Worm (Caenorhabditis elegans) whole organism, L3 larva: ENCODE results near the gene srbc-12.

Experiments
- R02D3.7 ChIP-seq: fragments of 150-350 bp; optimal IDR thresholded peaks from 2 replicates; lab custom pipeline; 2014; ENCODE audit warnings: missing biosample characterization, missing genetic modification characterization
- aly-2 ChIP-seq: fragments of 150-350 bp; optimal IDR thresholded peaks from 2 replicates; lab custom pipeline; 2014; ENCODE audit warnings: missing biosample characterization, missing genetic modification characterization
- ama-1 ChIP-seq: fragments of 150-350 bp; optimal IDR thresholded peaks from 2 replicates; lab custom pipeline; 2018
- ceh-16 ChIP-seq: sonication (generic microtip); optimal IDR thresholded peaks from 2 replicates; lab custom pipeline; 2017; ENCODE audit warnings: missing biosample characterization, missing genetic modification characterization
- ceh-28 ChIP-seq: fragments of 150-350 bp; optimal IDR thresholded peaks from 2 replicates; lab custom pipeline; 2014; ENCODE audit warnings: missing biosample characterization, missing genetic modification reagents, missing genetic modification characterization
- ceh-82 ChIP-seq: fragments of 150-350 bp; optimal IDR thresholded peaks from 2 replicates; lab custom pipeline; 2014; ENCODE audit warnings: missing biosample characterization, missing genetic modification characterization
- ceh-9 ChIP-seq: sonication (generic microtip); optimal IDR thresholded peaks from 2 replicates; lab custom pipeline; 2018; ENCODE audit warnings: missing biosample characterization, missing genetic modification characterization
- egl-5 ChIP-seq: fragments of 150-350 bp; optimal IDR thresholded peaks from 2 replicates; lab custom pipeline; 2017; ENCODE audit warnings: missing biosample characterization, missing genetic modification reagents, missing genetic modification characterization, inconsistent platforms
- elt-2 ChIP-seq: sonication (generic microtip); optimal IDR thresholded peaks from 2 replicates; lab custom pipeline; 2016; ENCODE audit warnings: missing genetic modification reagents, mild to moderate bottlenecking, missing genetic modification characterization, missing compliant biosample characterization
- elt-3 ChIP-seq, 3 experiments: fragments of 150-350 bp in 1 of 3; sonication (generic microtip) in 2 of 3; optimal IDR thresholded peaks; 2 replicates in 2 of 3; 4 replicates in 1 of 3; lab custom pipeline; 2014 to 2017; ENCODE audit warnings: missing biosample characterization in 3 of 3, missing genetic modification characterization in 3 of 3
- eor-1 ChIP-seq, 2 experiments: fragments of 150-350 bp; optimal IDR thresholded peaks; 2 replicates each; lab custom pipeline; 2014 to 2018; ENCODE audit warnings: missing biosample characterization in 2 of 2, missing genetic modification characterization in 2 of 2
- fkh-10 ChIP-seq: sonication (generic microtip); optimal IDR thresholded peaks from 2 replicates; lab custom pipeline; 2017; ENCODE audit warnings: missing biosample characterization, missing genetic modification reagents, missing genetic modification characterization
- fkh-2 ChIP-seq: fragments of 150-350 bp; optimal IDR thresholded peaks from 2 replicates; lab custom pipeline; 2014; ENCODE audit warnings: missing biosample characterization, missing genetic modification reagents, missing genetic modification characterization
- jun-1 ChIP-seq: fragments of 150-350 bp; optimal IDR thresholded peaks from 2 replicates; lab custom pipeline; 2014; ENCODE audit warnings: missing biosample characterization, missing genetic modification reagents, missing genetic modification characterization
- lin-15B ChIP-seq: fragments of 150-350 bp; optimal IDR thresholded peaks from 2 replicates; lab custom pipeline; 2014; ENCODE audit warnings: missing biosample characterization, missing genetic modification characterization
- lin-39 ChIP-seq: fragments of 150-350 bp; optimal IDR thresholded peaks from 2 replicates; lab custom pipeline; 2018; ENCODE audit warnings: missing biosample characterization, missing genetic modification reagents, missing genetic modification characterization
- lsy-12 ChIP-seq: sonication (generic microtip); optimal IDR thresholded peaks from 2 replicates; lab custom pipeline; 2016; ENCODE audit warnings: mild to moderate bottlenecking, missing genetic modification characterization, missing compliant biosample characterization
- mml-1 ChIP-seq: fragments of 150-350 bp; sonication (generic microtip); optimal IDR thresholded peaks from 3 replicates; lab custom pipeline; 2014; ENCODE audit warnings: missing biosample characterization, missing genetic modification characterization
- nhr-12 ChIP-seq: fragments of 150-350 bp; optimal IDR thresholded peaks from 2 replicates; lab custom pipeline; 2014; ENCODE audit warnings: missing biosample characterization, missing genetic modification characterization
- nhr-23 ChIP-seq: fragments of 150-350 bp; optimal IDR thresholded peaks from 2 replicates; lab custom pipeline; 2014; ENCODE audit warnings: missing biosample characterization, missing genetic modification reagents, missing genetic modification characterization
- nhr-25 ChIP-seq: sonication (generic microtip); optimal IDR thresholded peaks from 2 replicates; lab custom pipeline; 2017; ENCODE audit warnings: missing biosample characterization, missing genetic modification characterization
- nhr-28 ChIP-seq: fragments of 150-350 bp; optimal IDR thresholded peaks from 2 replicates; lab custom pipeline; 2014; ENCODE audit warnings: missing biosample characterization, missing genetic modification characterization
- nhr-43 ChIP-seq: sonication (generic microtip); optimal IDR thresholded peaks from 2 replicates; lab custom pipeline; 2016; ENCODE audit warnings: mild to moderate bottlenecking, missing genetic modification characterization, missing compliant biosample characterization; ENCODE audit not compliant: poor library complexity, severe bottlenecking
- nhr-76 ChIP-seq: fragments of 150-350 bp; sonication (generic microtip); optimal IDR thresholded peaks from 5 replicates; lab custom pipeline; 2014; ENCODE audit warnings: missing biosample characterization, missing genetic modification characterization
- nhr-77 ChIP-seq: fragments of 150-350 bp; optimal IDR thresholded peaks from 2 replicates; lab custom pipeline; 2014; ENCODE audit warnings: missing biosample characterization, missing genetic modification characterization
- pha-4 ChIP-seq: fragments of 150-350 bp; optimal IDR thresholded peaks from 2 replicates; lab custom pipeline; 2014; ENCODE audit warnings: missing biosample characterization, missing genetic modification reagents, missing genetic modification characterization
- pqm-1 ChIP-seq: fragments of 150-350 bp; optimal IDR thresholded peaks from 2 replicates; lab custom pipeline; 2017; ENCODE audit warnings: missing biosample characterization, missing genetic modification characterization, inconsistent platforms
- skn-1 ChIP-seq: fragments of 150-350 bp; optimal IDR thresholded peaks from 2 replicates; lab custom pipeline; 2014; ENCODE audit warnings: missing biosample characterization, missing genetic modification characterization
- snpc-4 ChIP-seq: fragments of 150-350 bp; optimal IDR thresholded peaks from 2 replicates; lab custom pipeline; 2014; ENCODE audit warnings: missing biosample characterization, missing genetic modification characterization
- unc-39 ChIP-seq: sonication (generic microtip); optimal IDR thresholded peaks from 4 replicates; lab custom pipeline; 2017; ENCODE audit warnings: missing biosample characterization, missing genetic modification characterization
- unc-62 ChIP-seq: fragments of 150-350 bp; sonication (generic microtip); optimal IDR thresholded peaks from 4 replicates; lab custom pipeline; 2014; ENCODE audit warnings: missing biosample characterization, missing genetic modification reagents, missing genetic modification characterization
- zag-1 ChIP-seq: fragments of 150-350 bp; optimal IDR thresholded peaks from 2 replicates; lab custom pipeline; 2014; ENCODE audit warnings: missing biosample characterization, missing genetic modification characterization
- ztf-11 ChIP-seq: fragments of 150-350 bp; optimal IDR thresholded peaks from 2 replicates; lab custom pipeline; 2014; ENCODE audit warnings: missing biosample characterization, missing genetic modification characterization

The srbc-12 gene

ce11 chrV:875945-876344 is 26.3 kb downstream of the srbc-12 start, which contains the start of gene T02B11.9:
Gene T02B11.9 (plus strand): TSS chrV:876245.
- TF ChIP-seq pqm-1 (no peak), zag-1 (tag; lab: Kevin White, UChicago) (no peak), eor-1 (tag; optimal IDR thresholded peaks at IDR 0.05; lab: Kevin White, UChicago) (no peak), unc-62 (GFP tag; lab: Kevin White, UChicago) (no peak)
- TF ChIP-seq, all 47 proteins: peak for 0

- TF ChIP-seq jun-1 (tag; lab: Kevin White, UChicago) (no peak), elt-2 (tag; lab: Kevin White, UChicago) (peak; percentile 45)
- TF ChIP-seq, all 47 proteins: peak for 1
These were observed 29.0 kb downstream of the srbc-12 start, which contains the start of gene T02B11.8 for ce11 chrV:878567-878966. Gene T02B11.8 (minus strand): TSS chrV:878667.

- TF ChIP-seq R02D3.7 = no peak
- TF ChIP-seq lin-15B (tag; lab: Kevin White, UChicago) = no peak
- TF ChIP-seq nhr-28 (tag; lab: Kevin White, UChicago) = no peak
- no peak for TF ChIP-seq zag-1 (tag; lab: Kevin White, UChicago)
- TF ChIP-seq unc-62 (GFP tag; lab: Kevin White, UChicago) = no peak
- TF ChIP-seq ceh-28 (tag; lab: Kevin White, UChicago) = no peak
- TF ChIP-seq nhr-76 = no peak
- TF ChIP-seq jun-1 (tag; lab: Kevin White, UChicago) = no peak
- TF ChIP-seq ceh-82 (tag; lab: Kevin White, UChicago) = no peak
- TF ChIP-seq egl-5 (tag; lab: Kevin White, UChicago) = no peak
- no peak for TF ChIP-seq snpc-4 (tag; lab: Kevin White, UChicago)
- TF ChIP-seq, all 47 proteins: peak for 0
These were observed 29.6 kb downstream of the srbc-12 start, which contains the start of gene srg-53 for ce11 chrV:879171-879570. Gene srg-53 (plus strand): TSS chrV:879471.

ce11 chrV:884324-884723 is 34.7 kb downstream of the srbc-12 start, which contains the start of gene srj-38:
Gene srj-38 (minus strand): TSS chrV:884424.
- TF ChIP-seq unc-39 (tag; lab: Kevin White, UChicago) = no peak
- no peak for TF ChIP-seq pha-4 (tag; lab: Kevin White, UChicago)
- no peak for TF ChIP-seq fkh-2 (tag; lab: Kevin White, UChicago)
- TF ChIP-seq ztf-11 (tag; lab: Kevin White, UChicago) = no peak
- TF ChIP-seq jun-1 (tag; lab: Kevin White, UChicago) = no peak
- TF ChIP-seq elt-3 (tag; optimal IDR thresholded peaks at IDR 0.05; lab: Kevin White, UChicago) = no peak
- no peak for TF ChIP-seq ama-1 (lab: Kevin White, UChicago)
- TF ChIP-seq nhr-25 = no peak
- TF ChIP-seq ceh-16 (tag; lab: Kevin White, UChicago) = no peak
- no peak for TF ChIP-seq lin-15B (tag; lab: Kevin White, UChicago)
- TF ChIP-seq aly-2 (tag; lab: Kevin White, UChicago) = no peak
- TF ChIP-seq lin-39 (tag; lab: Kevin White, UChicago) = no peak
- TF ChIP-seq fkh-10 = no peak
- TF ChIP-seq ceh-28 (tag; lab: Kevin White, UChicago) = no peak

ce11 chrV:889216-889615 is 39.6 kb downstream of the srbc-12 start, which contains the start of gene T02B11.6:
Gene T02B11.6 (minus strand): TSS chrV:889316.
- TF ChIP-seq zag-1 (tag; lab: Kevin White, UChicago) = no peak
- no peak for TF ChIP-seq jun-1 (tag; lab: Kevin White, UChicago)
- no peak for TF ChIP-seq R02D3.7
- TF ChIP-seq nhr-12 = no peak
- TF ChIP-seq mml-1 (tag; lab: Kevin White, UChicago) = no peak
- no peak for TF ChIP-seq skn-1 (tag; lab: Kevin White, UChicago)
- no peak for TF ChIP-seq nhr-43 (tag; lab: Kevin White, UChicago)
- TF ChIP-seq nhr-77 (tag; lab: Kevin White, UChicago) = no peak

- TF ChIP-seq mml-1 (tag; lab: Kevin White, UChicago) (no peak), zag-1 (tag; lab: Kevin White, UChicago) (no peak), nhr-25 (no peak), R02D3.7 (no peak), nhr-23 (tag; lab: Kevin White, UChicago) (no peak), ceh-16 (tag; lab: Kevin White, UChicago) (no peak), egl-5 (tag; lab: Kevin White, UChicago) (no peak), nhr-77 (tag; lab: Kevin White, UChicago) (no peak), ceh-9 (tag; lab: Kevin White, UChicago) (no peak), aly-2 (tag; lab: Kevin White, UChicago) (no peak), lsy-12 (tag; lab: Kevin White, UChicago) (no peak), pha-4 (tag; lab: Kevin White, UChicago) (no peak)
These were observed 40.8 kb downstream of the srbc-12 start, which contains the start of gene srlf-21 for ce11 chrV:890423-890822. Gene srlf-21 (minus strand): TSS chrV:890523.
